Fruit fly (Drosophila melanogaster) whole organism, adult: Measurements from ENCODE around the gene CG42747.

Experiments used
- CG33017 ChIP-seq: fragments of 200-800 bp; sonication (Bioruptor generic); optimal IDR thresholded peaks from 2 replicates; lab custom pipeline; 2018; ENCODE audit warnings: missing biosample characterization, mild to moderate bottlenecking, missing genetic modification characterization, moderate library complexity
- CG5204 ChIP-seq: fragments of 200-800 bp; sonication (Bioruptor generic); optimal IDR thresholded peaks from 2 replicates; lab custom pipeline; 2016; ENCODE audit warnings: missing biosample characterization, missing genetic modification characterization
- CG7101 ChIP-seq: fragments of 200-800 bp; sonication (Bioruptor generic); optimal IDR thresholded peaks from 2 replicates; lab custom pipeline; 2018; ENCODE audit warnings: missing biosample characterization, mild to moderate bottlenecking, missing genetic modification characterization, moderate library complexity
- Hr96 ChIP-seq: fragments of 200-800 bp; sonication (Bioruptor generic); optimal IDR thresholded peaks from 2 replicates; lab custom pipeline; 2016; ENCODE audit warnings: missing biosample characterization, missing genetic modification characterization
- bab1 ChIP-seq: fragments of 200-800 bp; sonication (Bioruptor generic); optimal IDR thresholded peaks from 3 replicates; lab custom pipeline; 2019; ENCODE audit warnings: missing biosample characterization, mild to moderate bottlenecking, missing genetic modification characterization, moderate library complexity
- cic ChIP-seq: fragments of 200-800 bp; sonication (Bioruptor generic); optimal IDR thresholded peaks from 2 replicates; lab custom pipeline; 2017; ENCODE audit warnings: missing biosample characterization, mild to moderate bottlenecking, missing genetic modification characterization, moderate library complexity
- cnc ChIP-seq, 2 experiments: fragments of >200 bp; optimal IDR thresholded peaks; 2 replicates each; lab custom pipeline; 2017
- kay ChIP-seq: fragments of 200-800 bp; sonication (Bioruptor generic); peaks from one replicate; lab custom pipeline; 2016; ENCODE audit warnings: missing biosample characterization, missing genetic modification characterization, borderline replicate concordance
- ovo ChIP-seq: fragments of 200-800 bp; sonication (Bioruptor generic); optimal IDR thresholded peaks from 2 replicates; lab custom pipeline; 2016; ENCODE audit warnings: missing biosample characterization, missing genetic modification characterization
- pad ChIP-seq: fragments of 200-800 bp; sonication (Bioruptor generic); optimal IDR thresholded peaks from 3 replicates; lab custom pipeline; 2017; ENCODE audit warnings: missing biosample characterization, missing genetic modification characterization, mild to moderate bottlenecking, moderate library complexity, missing genetic modification reagents
- tj ChIP-seq: fragments of 200-800 bp; sonication (Bioruptor generic); optimal IDR thresholded peaks from 3 replicates; lab custom pipeline; 2017; ENCODE audit warnings: missing biosample characterization, mild to moderate bottlenecking, missing genetic modification characterization, moderate library complexity

DNA sequence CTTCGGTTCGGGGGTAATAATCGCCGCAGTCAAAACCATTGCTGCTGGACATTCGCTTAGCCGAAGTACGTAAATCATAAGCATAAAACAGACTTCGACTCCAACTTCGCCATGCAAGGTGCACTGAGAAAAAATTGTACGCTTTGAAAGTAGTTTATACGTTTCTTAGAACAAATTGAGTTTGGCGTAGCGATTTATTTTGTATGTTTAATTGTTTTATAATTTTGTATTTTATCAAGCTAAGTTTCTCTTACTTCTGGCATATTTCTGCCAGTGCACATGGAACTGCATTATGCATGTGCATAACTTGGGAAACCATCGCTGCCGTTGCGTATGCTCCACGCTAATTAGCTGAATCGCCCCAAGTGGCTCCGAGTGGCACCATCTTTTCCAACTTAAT, 82.4 kb downstream of the CG42747 start:
- no peak for TF ChIP-seq kay (GFP tag; lab: Kevin White, UChicago)
- TF ChIP-seq CG5204 (GFP tag; lab: Kevin White, UChicago), result no peak
- no peak for TF ChIP-seq CG33017 (tag; lab: Kevin White, UChicago)
- TF ChIP-seq cnc (optimal IDR thresholded peaks at IDR 0.05; lab: Kevin White, UChicago), result no peak
- TF ChIP-seq Hr96 (GFP tag; lab: Kevin White, UChicago), result no peak
- TF ChIP-seq ovo (GFP tag; lab: Kevin White, UChicago), result no peak
- no peak for TF ChIP-seq tj (GFP tag; lab: Kevin White, UChicago)
- TF ChIP-seq CG7101 (tag; lab: Kevin White, UChicago), result no peak
- TF ChIP-seq cic (GFP tag; lab: Kevin White, UChicago), result no peak
- TF ChIP-seq pad, result no peak
- no peak for TF ChIP-seq bab1 (GFP tag; lab: Kevin White, UChicago)
